Worm (Caenorhabditis elegans) whole organism, midembryonic: ENCODE results near the gene tag-191.

Source experiments
- T22C8.4 ChIP-seq: fragments of 200-800 bp; sonication (Bioruptor generic); IDR thresholded peaks from 2 replicates; pipeline ENCODE4 v1.3.6; 2022; ENCODE audit warnings: missing genetic modification characterization, missing compliant biosample characterization
- flt-1 ChIP-seq: fragments of 200-800 bp; sonication (Bioruptor generic); IDR thresholded peaks from 2 replicates; pipeline ENCODE4 v1.3.6; 2022; ENCODE audit warnings: missing genetic modification characterization, missing compliant biosample characterization
- ztf-23 ChIP-seq: fragments of 200-800 bp; sonication (Bioruptor generic); IDR thresholded peaks from 2 replicates; pipeline ENCODE4 v1.3.6; 2022; ENCODE audit warnings: missing genetic modification reagents, missing genetic modification characterization, missing compliant biosample characterization

DNA sequence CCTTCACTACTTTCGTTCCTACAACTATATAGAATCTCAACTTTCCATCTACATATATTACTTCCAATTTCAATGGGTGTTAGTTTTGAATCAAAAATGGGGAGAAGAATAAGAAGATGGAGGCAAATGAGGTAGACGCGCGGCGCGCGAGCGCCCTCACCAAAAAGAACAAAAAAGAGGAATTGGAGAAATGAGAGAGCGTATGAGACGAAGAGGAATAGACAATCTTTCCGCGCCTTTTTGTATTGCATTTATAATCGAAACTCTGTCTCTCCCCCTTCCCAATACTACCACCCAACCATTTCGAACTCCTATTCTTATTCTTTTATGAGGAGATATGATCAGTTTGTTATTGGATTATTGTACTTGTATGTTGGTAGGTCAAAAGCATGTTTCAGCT lies 35.6 kb downstream of the tag-191 start:
- TF ChIP-seq ztf-23 (GFP tag; lab: Robert Waterston, UW), result no peak
- TF ChIP-seq flt-1 (GFP tag; lab: Robert Waterston, UW), result no peak
- TF ChIP-seq T22C8.4, result no peak
